Worm (Caenorhabditis elegans): ENCODE measurements around the gene srg-28.

srg-28 gene

DNA sequence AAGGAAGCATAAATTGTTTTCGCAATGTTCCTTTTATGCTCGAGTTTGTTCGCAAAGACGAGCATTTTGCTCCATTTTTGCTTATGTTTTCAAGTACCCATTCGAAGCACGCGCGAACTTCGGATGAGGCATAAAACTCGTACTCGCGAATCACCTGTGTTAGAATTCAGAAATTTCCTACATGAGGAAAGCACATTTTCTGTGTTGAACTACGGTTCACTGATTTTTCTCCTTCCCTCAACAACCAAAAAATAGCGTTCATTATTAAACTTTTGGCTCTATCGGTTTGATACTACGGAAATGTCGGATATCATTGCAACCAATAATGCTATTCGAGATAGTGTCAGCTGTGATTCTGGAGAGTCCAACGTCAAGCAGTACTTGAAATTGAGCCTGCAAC lies at the start of gene srg-28:
Gene srg-28, plus strand, starts transcription at position 301 of the 400 bp plus-strand sequence.
- no peak for TF ChIP-seq php-3 (GFP tag; IDR thresholded peaks at IDR 0.05)
- no peak for TF ChIP-seq nhr-111 (GFP tag; optimal IDR thresholded peaks at IDR 0.05)
- TF ChIP-seq skn-1 (tag; optimal IDR thresholded peaks at IDR 0.05), result no peak
- TF ChIP-seq unc-130 (GFP tag; optimal IDR thresholded peaks at IDR 0.05), result no peak
- no peak for TF ChIP-seq dmd-8 (GFP tag; IDR thresholded peaks at IDR 0.05)
- no peak for TF ChIP-seq spr-3 (GFP tag; optimal IDR thresholded peaks at IDR 0.05)
- no peak for TF ChIP-seq nhr-76 (tag; optimal IDR thresholded peaks at IDR 0.05)
- TF ChIP-seq ceh-28 (tag; optimal IDR thresholded peaks at IDR 0.05), result no peak
- TF ChIP-seq lin-1 (GFP tag; IDR thresholded peaks at IDR 0.05), result no peak
- TF ChIP-seq fkh-10 (GFP tag; optimal IDR thresholded peaks at IDR 0.05), result no peak
- TF ChIP-seq ZK546.5 (tag; optimal IDR thresholded peaks at IDR 0.05), result no peak
- TF ChIP-seq daf-16 (GFP tag; optimal IDR thresholded peaks at IDR 0.05), result no peak
- no peak for TF ChIP-seq daf-16 (tag; optimal IDR thresholded peaks at IDR 0.05)
- no peak for TF ChIP-seq dve-1 (tag; optimal IDR thresholded peaks at IDR 0.05; ENCODE audit: insufficient read depth)

DNA sequence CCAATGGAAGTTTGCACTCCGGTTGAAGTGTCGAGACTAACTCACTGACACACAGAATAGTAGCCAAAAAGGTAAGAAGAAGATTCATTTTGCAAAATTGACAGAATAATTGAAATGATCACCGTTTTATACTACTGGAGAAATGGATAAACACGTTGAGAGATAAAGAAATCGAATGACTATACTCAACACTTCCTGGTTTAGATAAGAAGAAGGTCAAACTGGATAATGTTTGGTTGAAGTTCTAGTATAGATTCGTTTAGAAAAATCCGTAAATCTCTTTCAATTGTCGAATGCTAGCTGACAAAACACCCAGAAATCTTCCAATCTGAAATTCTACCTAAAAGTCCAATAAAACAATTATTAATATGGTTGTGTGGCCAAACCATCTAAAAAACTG lies 47.4 kb upstream of the srg-28 start, which contains the start of gene Y49G5A.1:
Gene Y49G5A.1, minus strand, starts transcription at position 101 of the 400 bp plus-strand sequence.
- TF ChIP-seq ZK546.5 (tag; optimal IDR thresholded peaks at IDR 0.05) (no peak), R02D3.7 (tag; optimal IDR thresholded peaks at IDR 0.05) (no peak), fos-1 (tag; optimal IDR thresholded peaks at IDR 0.05) (no peak), gei-8 (GFP tag; optimal IDR thresholded peaks at IDR 0.05) (no peak), ctbp-1 (GFP tag; IDR thresholded peaks at IDR 0.05) (no peak), dpl-1 (GFP tag; optimal IDR thresholded peaks at IDR 0.05) (no peak)

DNA sequence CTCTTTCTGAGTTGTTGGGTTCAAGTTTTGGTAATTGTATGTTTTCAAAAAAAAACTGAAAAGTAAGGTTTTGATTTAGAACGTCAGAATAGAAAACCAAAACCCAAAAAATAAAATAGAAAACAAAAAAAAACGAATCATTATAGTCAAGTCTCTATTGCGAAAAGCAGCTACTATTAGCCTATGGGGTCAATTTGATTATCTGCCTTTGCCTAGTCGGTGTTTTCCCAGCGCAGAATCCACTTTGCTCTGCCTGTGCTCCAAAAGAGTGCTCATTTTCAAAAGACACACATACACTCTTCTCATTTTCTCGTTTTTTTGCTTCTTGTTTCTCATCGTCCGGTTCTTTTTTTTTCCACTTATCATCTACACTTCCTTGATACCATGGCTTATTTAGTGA lies 46.0 kb upstream of the srg-28 start:
- TF ChIP-seq spr-1 (tag; optimal IDR thresholded peaks at IDR 0.05), result no peak
- no peak for TF ChIP-seq rbr-2 (tag; optimal IDR thresholded peaks at IDR 0.05)
- TF ChIP-seq dpl-1 (GFP tag; optimal IDR thresholded peaks at IDR 0.05), result no peak
- no peak for TF ChIP-seq mdt-29 (GFP tag; IDR thresholded peaks at IDR 0.05)
- no peak for TF ChIP-seq dmd-6 (GFP tag; IDR thresholded peaks at IDR 0.05)
- no peak for TF ChIP-seq tag-97 (GFP tag; IDR thresholded peaks at IDR 0.05)
- no peak for TF ChIP-seq daf-19 (GFP tag; conservative IDR thresholded peaks at IDR 0.05)
- no peak for TF ChIP-seq F44E2.7 (GFP tag; IDR thresholded peaks at IDR 0.05)
- TF ChIP-seq nhr-11 (tag; optimal IDR thresholded peaks at IDR 0.05), result no peak
- TF ChIP-seq F37D6.2 (tag; optimal IDR thresholded peaks at IDR 0.05), result no peak
- no peak for TF ChIP-seq tra-1 (GFP tag; IDR thresholded peaks at IDR 0.05)
- TF ChIP-seq lin-1 (GFP tag; IDR thresholded peaks at IDR 0.05), result no peak
- no peak for TF ChIP-seq skn-1 (tag; optimal IDR thresholded peaks at IDR 0.05)
- no peak for TF ChIP-seq ceh-44 (GFP tag; IDR thresholded peaks at IDR 0.05)
- no peak for TF ChIP-seq ces-1 (GFP tag; optimal IDR thresholded peaks at IDR 0.05)
- no peak for TF ChIP-seq attf-4 (tag; optimal IDR thresholded peaks at IDR 0.05)

DNA sequence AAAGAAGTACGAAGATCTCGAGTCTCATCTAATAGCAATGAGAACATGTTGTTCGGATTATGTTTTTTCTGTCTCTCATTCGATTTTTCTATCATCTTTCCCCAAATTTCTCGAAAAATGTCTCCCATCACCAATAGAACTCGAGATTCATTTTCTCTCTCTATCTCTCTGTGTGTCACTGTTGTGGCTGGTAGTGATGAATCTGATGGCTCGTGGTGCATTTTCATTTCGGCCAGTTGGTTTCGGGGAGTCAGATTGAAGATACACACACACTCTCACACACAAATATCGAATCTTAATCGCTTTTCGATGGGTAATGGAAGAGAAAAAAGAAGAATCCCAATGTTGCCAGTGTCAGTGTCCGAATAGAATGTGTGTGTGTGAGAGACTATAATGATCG lies 38.7 kb upstream of the srg-28 start:
- TF ChIP-seq rbr-2 (tag; optimal IDR thresholded peaks at IDR 0.05) (no peak), daf-16 (GFP tag; optimal IDR thresholded peaks at IDR 0.05) (peak in 1 of 2 experiments; percentile 67), daf-16 (tag; optimal IDR thresholded peaks at IDR 0.05) (no peak), hif-1 (tag; optimal IDR thresholded peaks at IDR 0.05) (peak in 1 of 2 experiments; percentile 44), hlh-30 (tag; optimal IDR thresholded peaks at IDR 0.05; ENCODE audit: insufficient read depth) (peak; percentile 24), lim-7 (GFP tag; IDR thresholded peaks at IDR 0.05) (no peak), aha-1 (tag) (peak; percentile 79), mep-1 (tag; optimal IDR thresholded peaks at IDR 0.05) (no peak), hlh-11 (tag; optimal IDR thresholded peaks at IDR 0.05) (peak; percentile 48), nhr-11 (tag; optimal IDR thresholded peaks at IDR 0.05) (peak; percentile 72), T20F7.1 (GFP tag; optimal IDR thresholded peaks at IDR 0.05) (no peak)

Data from whole organism, L4 larva.